Worm (Caenorhabditis elegans) whole organism, L1 larva: ENCODE measurements around the gene R02D5.8.

Source experiments
- egl-27 ChIP-seq, 2 experiments: fragments of 150-350 bp in 1 of 2; sonication (generic microtip); optimal IDR thresholded peaks; 3 replicates each; lab custom pipeline; 2017 to 2018; ENCODE audit warnings: missing biosample characterization in 2 of 2, missing genetic modification characterization in 2 of 2, missing genetic modification reagents in 2 of 2
- lin-13 ChIP-seq: fragments of 150-350 bp; optimal IDR thresholded peaks from 2 replicates; lab custom pipeline; 2014; ENCODE audit warnings: missing biosample characterization, missing genetic modification reagents, missing genetic modification characterization
- mab-9 ChIP-seq: fragments of 200-800 bp; sonication (Bioruptor generic); IDR thresholded peaks from 2 replicates; pipeline ENCODE4 v1.3.6; 2022; ENCODE audit warnings: missing genetic modification reagents, missing genetic modification characterization, missing compliant biosample characterization
- mdl-1 ChIP-seq, 2 experiments: fragments of 150-350 bp; optimal IDR thresholded peaks; 2 replicates each; lab custom pipeline; 2014 to 2017; ENCODE audit warnings: missing biosample characterization in 2 of 2, missing genetic modification characterization in 2 of 2, inconsistent platforms in 1 of 2
- nhr-237 ChIP-seq: fragments of 150-350 bp; optimal IDR thresholded peaks from 2 replicates; lab custom pipeline; 2014; ENCODE audit warnings: missing biosample characterization, missing genetic modification characterization
- sup-37 ChIP-seq: fragments of 200-800 bp; sonication (Bioruptor generic); optimal IDR thresholded peaks from 2 replicates; lab custom pipeline; 2018; ENCODE audit warnings: mild to moderate bottlenecking, missing genetic modification characterization, missing compliant biosample characterization
- unc-98 ChIP-seq: fragments of 200-800 bp; sonication (Bioruptor generic); IDR thresholded peaks from 2 replicates; pipeline ENCODE4 v1.3.6; 2022; ENCODE audit warnings: missing genetic modification characterization, missing compliant biosample characterization
- zag-1 ChIP-seq: fragments of 150-350 bp; optimal IDR thresholded peaks from 2 replicates; lab custom pipeline; 2014; ENCODE audit warnings: missing biosample characterization, missing genetic modification characterization
- ztf-11 ChIP-seq, 2 experiments: sonication (generic microtip); optimal IDR thresholded peaks; 2 replicates each; lab custom pipeline; 2016 to 2017; ENCODE audit warnings: missing genetic modification characterization in 2 of 2, missing biosample characterization in 1 of 2, missing compliant biosample characterization in 1 of 2
- ztf-4 ChIP-seq: fragments of 150-350 bp; optimal IDR thresholded peaks from 2 replicates; lab custom pipeline; 2014; ENCODE audit warnings: missing biosample characterization, missing genetic modification characterization

ce11 chrV:14468931-14469330, 50.2 kb downstream of the R02D5.8 start, which contains the start of gene clec-57:
- TF ChIP-seq unc-98 (GFP tag; lab: Robert Waterston, UW) (no peak), zag-1 (tag; lab: Kevin White, UChicago) (no peak), sup-37 (GFP tag; lab: Kevin White, UChicago) (no peak), ztf-4 (tag; lab: Kevin White, UChicago) (no peak), ztf-11 (tag; optimal IDR thresholded peaks at IDR 0.05; lab: Kevin White, UChicago) (no peak), mdl-1 (tag; optimal IDR thresholded peaks at IDR 0.05; lab: Kevin White, UChicago) (no peak), lin-13 (GFP tag; lab: Kevin White, UChicago) (no peak), egl-27 (tag; optimal IDR thresholded peaks at IDR 0.05; lab: Kevin White, UChicago) (no peak), nhr-237 (tag; lab: Kevin White, UChicago) (no peak), mab-9 (GFP tag; lab: Robert Waterston, UW) (no peak)
